Fruit fly (Drosophila melanogaster) whole organism, embryonic: ENCODE data around the gene CG44428.

Experiments
- Ada2b ChIP-seq: fragments of 200-800 bp; sonication (Bioruptor generic); IDR thresholded peaks from 2 replicates; pipeline ENCODE4 v1.3.6; 2022; ENCODE audit warnings: missing biosample characterization, missing genetic modification characterization
- Adf1 ChIP-seq: fragments of 200-800 bp; sonication (Bioruptor generic); IDR thresholded peaks from 2 replicates; pipeline ENCODE4 v1.3.6; 2022; ENCODE audit warnings: missing biosample characterization, missing genetic modification characterization
- CG10431 ChIP-seq: fragments of 200-800 bp; sonication (Bioruptor generic); optimal IDR thresholded peaks from 3 replicates; lab custom pipeline; 2018; ENCODE audit warnings: missing biosample characterization, mild to moderate bottlenecking, missing genetic modification characterization
- CG12104 ChIP-seq: fragments of 200-800 bp; sonication (Bioruptor generic); optimal IDR thresholded peaks from 3 replicates; lab custom pipeline; 2016; ENCODE audit warnings: missing biosample characterization, missing genetic modification characterization
- CG14860 ChIP-seq: fragments of 200-800 bp; sonication (Bioruptor generic); IDR thresholded peaks from 3 replicates; pipeline ENCODE4 v1.3.6; 2022; ENCODE audit warnings: missing biosample characterization, missing genetic modification characterization; ENCODE audit not compliant: partially characterized antibody
- CG15514 ChIP-seq: fragments of 200-800 bp; sonication (Bioruptor generic); optimal IDR thresholded peaks from 3 replicates; lab custom pipeline; 2017; ENCODE audit warnings: missing biosample characterization, missing genetic modification characterization, mild to moderate bottlenecking, moderate library complexity, missing genetic modification reagents
- CG33213 ChIP-seq: fragments of 200-800 bp; sonication (Bioruptor generic); optimal IDR thresholded peaks from 3 replicates; lab custom pipeline; 2016; ENCODE audit warnings: missing biosample characterization, missing genetic modification characterization
- CG4360 ChIP-seq: fragments of 200-800 bp; sonication (Bioruptor generic); IDR thresholded peaks from 2 replicates; pipeline ENCODE4 v1.3.6; 2022; ENCODE audit warnings: missing biosample characterization, missing genetic modification characterization
- CG5953 ChIP-seq: fragments of 200-800 bp; sonication (Bioruptor generic); IDR thresholded peaks from 2 replicates; pipeline ENCODE4 v1.3.6; 2022; ENCODE audit warnings: missing biosample characterization, missing genetic modification characterization
- CG9215 ChIP-seq: fragments of 200-800 bp; sonication (Bioruptor generic); IDR thresholded peaks from 2 replicates; pipeline ENCODE4 v1.3.6; 2022; ENCODE audit warnings: missing biosample characterization, missing genetic modification characterization
- Hand ChIP-seq: fragments of 200-800 bp; sonication (Bioruptor generic); optimal IDR thresholded peaks from 2 replicates; lab custom pipeline; 2017; ENCODE audit warnings: mild to moderate bottlenecking, missing biosample characterization, missing genetic modification reagents, missing genetic modification characterization
- Hr3 ChIP-seq: fragments of 200-800 bp; sonication (Bioruptor generic); optimal IDR thresholded peaks from 3 replicates; lab custom pipeline; 2016; ENCODE audit warnings: missing biosample characterization, missing genetic modification characterization
- Hr78 ChIP-seq, 2 experiments: fragments of 200-800 bp in 1 of 2; fragments of >200 bp in 1 of 2; sonication (Bioruptor generic) in 1 of 2; optimal IDR thresholded peaks; 2 replicates each; lab custom pipeline; 2017 to 2019; ENCODE audit warnings: missing biosample characterization in 2 of 2, missing genetic modification characterization in 2 of 2, mild to moderate bottlenecking in 1 of 2, moderate library complexity in 1 of 2
- Lim3 ChIP-seq: fragments of 200-800 bp; sonication (Bioruptor generic); IDR thresholded peaks from 2 replicates; pipeline ENCODE4 v1.3.6; 2022; ENCODE audit warnings: missing biosample characterization, missing genetic modification characterization
- Mad ChIP-seq: fragments of 200-800 bp; sonication (Bioruptor generic); optimal IDR thresholded peaks from 2 replicates; lab custom pipeline; 2016; ENCODE audit warnings: missing biosample characterization, missing genetic modification characterization
- Med ChIP-seq: fragments of 200-800 bp; sonication (Bioruptor generic); peaks from one replicate; lab custom pipeline; 2016; ENCODE audit warnings: missing biosample characterization, missing genetic modification characterization, mild to moderate bottlenecking, inconsistent platforms, moderate library complexity
- Nf-YA ChIP-seq: fragments of 200-800 bp; sonication (Bioruptor generic); IDR thresholded peaks from 2 replicates; pipeline ENCODE4 v1.3.6; 2022; ENCODE audit warnings: missing biosample characterization, missing genetic modification characterization
- PHDP ChIP-seq: fragments of 200-800 bp; sonication (Bioruptor generic); optimal IDR thresholded peaks from 3 replicates; lab custom pipeline; 2018; ENCODE audit warnings: missing biosample characterization, mild to moderate bottlenecking, missing genetic modification characterization, moderate library complexity
- Ssrp ChIP-seq: fragments of 200-800 bp; sonication (Bioruptor generic); optimal IDR thresholded peaks from 2 replicates; lab custom pipeline; 2018; ENCODE audit warnings: missing biosample characterization, mild to moderate bottlenecking, missing genetic modification characterization, moderate library complexity
- YL-1 ChIP-seq: fragments of 200-800 bp; sonication (Bioruptor generic); optimal IDR thresholded peaks from 3 replicates; lab custom pipeline; 2017; ENCODE audit warnings: missing biosample characterization, mild to moderate bottlenecking, missing genetic modification characterization
- bigmax ChIP-seq: fragments of 200-800 bp; sonication (Bioruptor generic); optimal IDR thresholded peaks from 2 replicates; lab custom pipeline; 2018; ENCODE audit warnings: missing biosample characterization, mild to moderate bottlenecking, missing genetic modification characterization
- cato ChIP-seq: fragments of 200-800 bp; sonication (Bioruptor generic); optimal IDR thresholded peaks from 2 replicates; lab custom pipeline; 2016; ENCODE audit warnings: missing biosample characterization, missing genetic modification characterization, borderline replicate concordance
- chif ChIP-seq, 2 experiments: fragments of 200-800 bp; sonication (Bioruptor generic); optimal IDR thresholded peaks; 3 replicates each; lab custom pipeline; 2016; ENCODE audit warnings: missing biosample characterization in 2 of 2, missing genetic modification characterization in 2 of 2
- dati ChIP-seq: fragments of 200-800 bp; sonication (Bioruptor generic); IDR thresholded peaks from 2 replicates; pipeline ENCODE4 v1.3.6; 2022; ENCODE audit warnings: missing biosample characterization, missing genetic modification characterization
- dmrt11E ChIP-seq: fragments of 200-800 bp; sonication (Bioruptor generic); optimal IDR thresholded peaks from 3 replicates; lab custom pipeline; 2018; ENCODE audit warnings: missing biosample characterization, mild to moderate bottlenecking, missing genetic modification characterization, moderate library complexity
- dmrt99B ChIP-seq: fragments of 200-800 bp; sonication (Bioruptor generic); optimal IDR thresholded peaks from 2 replicates; lab custom pipeline; 2018; ENCODE audit warnings: missing biosample characterization, mild to moderate bottlenecking, missing genetic modification characterization, moderate library complexity
- gem ChIP-seq: fragments of 200-800 bp; sonication (Bioruptor generic); optimal IDR thresholded peaks from 2 replicates; lab custom pipeline; 2019; ENCODE audit warnings: missing biosample characterization, mild to moderate bottlenecking, missing genetic modification characterization, moderate library complexity
- kay ChIP-seq: fragments of 200-800 bp; sonication (Bioruptor generic); optimal IDR thresholded peaks from 2 replicates; lab custom pipeline; 2016; ENCODE audit warnings: missing biosample characterization, missing genetic modification characterization
- lbe ChIP-seq: fragments of 200-800 bp; sonication (Bioruptor generic); optimal IDR thresholded peaks from 2 replicates; lab custom pipeline; 2016; ENCODE audit warnings: missing biosample characterization, mild to moderate bottlenecking, missing genetic modification characterization
- lov ChIP-seq, 2 experiments: fragments of 200-800 bp in 1 of 2; fragments of >200 bp in 1 of 2; sonication (Bioruptor generic) in 1 of 2; IDR thresholded peaks in 1 of 2; optimal IDR thresholded peaks in 1 of 2; 2 replicates in 1 of 2; 3 replicates in 1 of 2; pipeline versions ENCODE4 v1.3.6 to Lab custom; 2017 to 2022; ENCODE audit warnings: missing biosample characterization in 1 of 2, missing genetic modification characterization in 1 of 2
- luna ChIP-seq: fragments of 200-800 bp; sonication (Bioruptor generic); optimal IDR thresholded peaks from 2 replicates; lab custom pipeline; 2016; ENCODE audit warnings: missing biosample characterization, missing genetic modification characterization
- row ChIP-seq: fragments of 200-800 bp; sonication (Bioruptor generic); IDR thresholded peaks from 3 replicates; pipeline ENCODE4 v1.3.6; 2022; ENCODE audit warnings: missing biosample characterization, missing genetic modification characterization
- stc ChIP-seq: fragments of 200-800 bp; sonication (Bioruptor generic); IDR thresholded peaks from 2 replicates; pipeline ENCODE4 v1.3.6; 2022; ENCODE audit warnings: missing biosample characterization, missing genetic modification characterization
- twi ChIP-seq: fragments of 200-800 bp; optimal IDR thresholded peaks from 2 replicates; lab custom pipeline; 2019; ENCODE audit warnings: missing biosample characterization, mild to moderate bottlenecking, missing genetic modification characterization, moderate library complexity
- unpg ChIP-seq: fragments of 200-800 bp; sonication (Bioruptor generic); optimal IDR thresholded peaks from 3 replicates; lab custom pipeline; 2018; ENCODE audit warnings: missing biosample characterization, mild to moderate bottlenecking, missing genetic modification characterization, moderate library complexity
- vvl ChIP-seq: fragments of 200-800 bp; sonication (Bioruptor generic); IDR thresholded peaks from 2 replicates; pipeline ENCODE4 v1.3.6; 2022; ENCODE audit warnings: missing biosample characterization, missing genetic modification characterization
- wek ChIP-seq: fragments of 200-800 bp; sonication (Bioruptor generic); optimal IDR thresholded peaks from 3 replicates; lab custom pipeline; 2018; ENCODE audit warnings: missing biosample characterization, mild to moderate bottlenecking, missing genetic modification characterization, moderate library complexity
- zf30C ChIP-seq: fragments of 200-800 bp; sonication (Bioruptor generic); optimal IDR thresholded peaks from 3 replicates; lab custom pipeline; 2018; ENCODE audit warnings: missing biosample characterization, mild to moderate bottlenecking, missing genetic modification characterization

The CG44428 gene

DNA sequence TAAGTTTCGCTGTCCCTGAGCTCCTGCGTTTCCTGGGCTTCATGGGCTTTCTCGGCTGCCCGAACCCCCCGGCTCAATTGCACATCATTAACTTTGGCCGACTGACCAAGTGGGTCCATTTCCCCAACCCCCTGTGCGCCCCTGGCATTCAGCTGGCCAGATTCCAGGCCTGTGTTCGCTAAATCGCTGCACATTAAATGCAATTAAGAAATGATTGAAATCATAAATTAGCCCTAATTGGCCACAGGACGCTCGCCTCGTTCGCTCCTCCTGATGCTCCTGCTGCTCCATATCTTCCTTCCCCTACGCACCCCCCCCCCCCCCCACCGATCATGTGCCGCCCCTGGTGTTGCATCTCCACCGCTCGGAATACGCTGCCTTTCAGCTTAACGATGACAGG is 12.0 kb upstream of the CG44428 start:
- TF ChIP-seq CG5953: no peak

- TF ChIP-seq kay (GFP tag; lab: Kevin White, UChicago): no peak
- TF ChIP-seq Ada2b (GFP tag; lab: Robert Waterston, UW): no peak
- TF ChIP-seq Med (GFP tag; lab: Kevin White, UChicago): peak; percentile 40
- TF ChIP-seq Lim3 (GFP tag; lab: Robert Waterston, UW): no peak
- TF ChIP-seq CG10431 (GFP tag; lab: Kevin White, UChicago): no peak
- no peak for TF ChIP-seq YL-1 (GFP tag; lab: Kevin White, UChicago)
- TF ChIP-seq Hr78 (GFP tag; optimal IDR thresholded peaks at IDR 0.05; lab: Kevin White, UChicago): no peak
- TF ChIP-seq CG14860: no peak
- no peak for TF ChIP-seq PHDP (tag; lab: Kevin White, UChicago)
Observed at dm6 chrX:13540920-13541605, 11.0 kb upstream of the CG44428 start.

DNA sequence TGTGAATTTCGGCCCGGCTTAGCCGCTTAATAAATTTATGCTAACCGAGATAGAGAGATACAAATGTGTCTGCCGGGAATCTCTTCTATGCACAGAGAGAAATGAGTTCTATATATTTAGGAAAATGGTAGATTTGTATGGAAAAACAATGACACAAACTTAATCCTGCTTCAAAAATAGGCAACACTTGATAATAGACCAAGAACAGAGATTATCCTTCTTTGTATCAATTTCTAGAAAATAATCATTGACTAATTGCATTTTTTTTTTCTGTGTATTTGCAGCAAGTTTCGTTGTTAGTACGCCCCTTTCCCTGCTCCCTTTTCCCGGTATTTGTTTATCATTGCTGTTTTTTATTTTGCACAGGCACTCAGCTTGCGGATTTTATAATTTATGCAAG is 9.4 kb upstream of the CG44428 start:
- TF ChIP-seq gem (tag; lab: Kevin White, UChicago): peak; percentile 12
- TF ChIP-seq cato (GFP tag; lab: Kevin White, UChicago): no peak
- TF ChIP-seq zf30C: no peak
- no peak for TF ChIP-seq Hr3 (GFP tag; lab: Kevin White, UChicago)
- TF ChIP-seq row (GFP tag; lab: Robert Waterston, UW): 0 out of 3 replicates have a peak, but pooled peaks have one; percentile 6
- no peak for TF ChIP-seq vvl
- TF ChIP-seq Ssrp (tag; lab: Kevin White, UChicago): no peak
- TF ChIP-seq Med (GFP tag; lab: Kevin White, UChicago): peak; percentile 20
- TF ChIP-seq luna (GFP tag; lab: Kevin White, UChicago): no peak
- no peak for TF ChIP-seq Mad (GFP tag; lab: Kevin White, UChicago)

dm6 chrX:13536776-13537175 is 6.7 kb upstream of the CG44428 start:
- TF ChIP-seq chif (GFP tag; optimal IDR thresholded peaks at IDR 0.05; lab: Kevin White, UChicago): no peak
- TF ChIP-seq Lim3 (GFP tag; lab: Robert Waterston, UW): no peak
- TF ChIP-seq lov (optimal IDR thresholded peaks at IDR 0.05; lab: Kevin White, UChicago): no peak
- no peak for TF ChIP-seq lov (GFP tag; IDR thresholded peaks at IDR 0.05; lab: Robert Waterston, UW)
- TF ChIP-seq twi (tag; lab: Kevin White, UChicago): no peak
- TF ChIP-seq bigmax: no peak
- no peak for TF ChIP-seq dati (GFP tag; lab: Robert Waterston, UW)
- no peak for TF ChIP-seq dmrt99B (tag; lab: Kevin White, UChicago)
- no peak for TF ChIP-seq CG33213 (GFP tag; lab: Kevin White, UChicago)
- TF ChIP-seq CG9215 (GFP tag; lab: Robert Waterston, UW): no peak
- TF ChIP-seq dmrt11E (tag; lab: Kevin White, UChicago): no peak
- no peak for TF ChIP-seq Nf-YA

DNA sequence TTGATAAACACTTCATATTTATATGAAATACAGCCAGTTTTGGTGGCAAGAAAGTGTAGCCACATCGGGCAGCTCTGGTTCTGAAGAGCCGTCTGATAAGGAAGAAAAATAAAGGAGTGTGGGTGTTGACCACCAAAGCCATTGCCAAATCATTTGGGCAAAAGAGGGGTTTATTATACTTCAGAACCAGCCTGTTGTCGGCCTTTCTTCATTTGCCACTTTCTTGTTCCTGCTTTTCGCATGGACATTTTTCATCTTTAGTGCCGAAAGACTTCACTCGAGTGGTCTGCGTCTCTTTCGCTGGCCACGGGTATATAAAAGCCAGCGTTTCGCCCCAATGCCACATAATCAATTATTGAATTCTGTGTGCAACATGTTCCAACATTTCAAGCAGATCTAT is 4.1 kb upstream of the CG44428 start, which contains the start of gene CG15756:
Gene CG15756 (plus strand): TSS at position 301 of the 400 bp plus-strand sequence.
- TF ChIP-seq CG12104 (GFP tag; lab: Kevin White, UChicago) (no peak), Hand (GFP tag; lab: Kevin White, UChicago) (no peak), unpg (no peak), CG4360 (GFP tag; lab: Robert Waterston, UW) (no peak), CG15514 (GFP tag; lab: Kevin White, UChicago) (no peak), lbe (no peak), Adf1 (GFP tag; lab: Robert Waterston, UW) (no peak), wek (no peak), stc (GFP tag; lab: Robert Waterston, UW) (no peak)
